Fruit fly (Drosophila melanogaster) whole organism, embryonic: Measurements from ENCODE around the gene Psf3.

ENCODE experiments used
- CG10147 ChIP-seq: fragments of 200-800 bp; sonication (Bioruptor generic); optimal IDR thresholded peaks from 2 replicates; lab custom pipeline; 2019; ENCODE audit warnings: missing biosample characterization, mild to moderate bottlenecking, missing genetic modification characterization, moderate library complexity
- CG10267 ChIP-seq: fragments of 200-800 bp; sonication (Bioruptor generic); optimal IDR thresholded peaks from 2 replicates; lab custom pipeline; 2018; ENCODE audit warnings: missing biosample characterization, mild to moderate bottlenecking, missing genetic modification characterization, moderate library complexity
- CG10321 ChIP-seq: fragments of 200-800 bp; sonication (Bioruptor generic); IDR thresholded peaks from 2 replicates; pipeline ENCODE4 v1.3.6; 2022; ENCODE audit warnings: missing biosample characterization, missing genetic modification characterization
- CG10431 ChIP-seq: fragments of 200-800 bp; sonication (Bioruptor generic); optimal IDR thresholded peaks from 3 replicates; lab custom pipeline; 2018; ENCODE audit warnings: missing biosample characterization, mild to moderate bottlenecking, missing genetic modification characterization
- CG10543 ChIP-seq: fragments of 200-800 bp; sonication (Bioruptor generic); optimal IDR thresholded peaks from 3 replicates; lab custom pipeline; 2017; ENCODE audit warnings: missing biosample characterization, mild to moderate bottlenecking, missing genetic modification characterization, moderate library complexity
- CG11695 ChIP-seq: fragments of 200-800 bp; sonication (Bioruptor generic); IDR thresholded peaks from 3 replicates; pipeline ENCODE4 v1.3.6; 2022; ENCODE audit warnings: missing biosample characterization, missing genetic modification characterization
- CG11696 ChIP-seq: fragments of 200-800 bp; sonication (Bioruptor generic); IDR thresholded peaks from 2 replicates; pipeline ENCODE4 v1.3.6; 2022; ENCODE audit warnings: missing biosample characterization, missing genetic modification characterization
- CG12744 ChIP-seq: fragments of 200-800 bp; sonication (Bioruptor generic); optimal IDR thresholded peaks from 2 replicates; lab custom pipeline; 2016; ENCODE audit warnings: missing biosample characterization, missing genetic modification characterization
- CG12769 ChIP-seq: fragments of 200-800 bp; sonication (Bioruptor generic); optimal IDR thresholded peaks from 2 replicates; lab custom pipeline; 2019; ENCODE audit warnings: missing biosample characterization, mild to moderate bottlenecking, missing genetic modification characterization, moderate library complexity
- CG16815 ChIP-seq: fragments of 200-800 bp; sonication (Bioruptor generic); optimal IDR thresholded peaks from 3 replicates; lab custom pipeline; 2017; ENCODE audit warnings: missing biosample characterization, mild to moderate bottlenecking, missing genetic modification characterization
- CG1832 ChIP-seq: fragments of 200-800 bp; sonication (Bioruptor generic); optimal IDR thresholded peaks from 2 replicates; lab custom pipeline; 2017; ENCODE audit warnings: missing biosample characterization, mild to moderate bottlenecking, missing genetic modification characterization, inconsistent platforms
- CG18599 ChIP-seq: fragments of 200-800 bp; sonication (Bioruptor generic); optimal IDR thresholded peaks from 3 replicates; lab custom pipeline; 2017; ENCODE audit warnings: missing biosample characterization, missing genetic modification characterization, mild to moderate bottlenecking, moderate library complexity, missing genetic modification reagents
- CG2202 ChIP-seq: fragments of 200-800 bp; sonication (Bioruptor generic); optimal IDR thresholded peaks from 2 replicates; lab custom pipeline; 2018; ENCODE audit warnings: missing biosample characterization, mild to moderate bottlenecking, missing genetic modification characterization
- CG32767 ChIP-seq: fragments of 200-800 bp; sonication (Bioruptor generic); IDR thresholded peaks from 2 replicates; pipeline ENCODE4 v1.3.6; 2022; ENCODE audit warnings: missing biosample characterization, missing genetic modification characterization
- CG3407 ChIP-seq: fragments of 200-800 bp; sonication (Bioruptor generic); optimal IDR thresholded peaks from 2 replicates; lab custom pipeline; 2018; ENCODE audit warnings: missing biosample characterization, mild to moderate bottlenecking, missing genetic modification characterization
- CG43689 ChIP-seq: fragments of 200-800 bp; sonication (Bioruptor generic); IDR thresholded peaks from 2 replicates; pipeline ENCODE4 v1.3.6; 2022; ENCODE audit warnings: missing biosample characterization, missing genetic modification characterization
- CG4424 ChIP-seq: fragments of 200-800 bp; sonication (Bioruptor generic); optimal IDR thresholded peaks from 3 replicates; lab custom pipeline; 2016; ENCODE audit warnings: missing biosample characterization, missing genetic modification characterization
- CG6654 ChIP-seq: fragments of 200-800 bp; sonication (Bioruptor generic); optimal IDR thresholded peaks from 2 replicates; lab custom pipeline; 2017; ENCODE audit warnings: missing biosample characterization, mild to moderate bottlenecking, missing genetic modification characterization
- CG7357 ChIP-seq: fragments of 200-800 bp; sonication (Bioruptor generic); IDR thresholded peaks from 3 replicates; pipeline ENCODE4 v1.3.6; 2022; ENCODE audit warnings: missing biosample characterization, missing genetic modification characterization
- Fer2 ChIP-seq: fragments of 200-800 bp; sonication (Bioruptor generic); optimal IDR thresholded peaks from 2 replicates; lab custom pipeline; 2018; ENCODE audit warnings: missing biosample characterization, mild to moderate bottlenecking, missing genetic modification characterization, moderate library complexity
- Hr39 ChIP-seq: fragments of >200 bp; optimal IDR thresholded peaks from 2 replicates; lab custom pipeline; 2017
- Max ChIP-seq: fragments of 200-800 bp; sonication (Bioruptor generic); optimal IDR thresholded peaks from 2 replicates; lab custom pipeline; 2016; ENCODE audit warnings: missing biosample characterization, mild to moderate bottlenecking, missing genetic modification characterization
- Med ChIP-seq: fragments of 200-800 bp; sonication (Bioruptor generic); peaks from one replicate; lab custom pipeline; 2016; ENCODE audit warnings: missing biosample characterization, missing genetic modification characterization, mild to moderate bottlenecking, inconsistent platforms, moderate library complexity
- Neu2 ChIP-seq: fragments of 200-800 bp; sonication (Bioruptor generic); optimal IDR thresholded peaks from 3 replicates; lab custom pipeline; 2016; ENCODE audit warnings: missing biosample characterization, missing genetic modification characterization, borderline replicate concordance
- Optix ChIP-seq: fragments of 200-800 bp; sonication (Bioruptor generic); IDR thresholded peaks from 3 replicates; pipeline ENCODE4 v1.3.6; 2022; ENCODE audit warnings: missing biosample characterization, missing genetic modification characterization
- Poxn ChIP-seq: fragments of 200-800 bp; sonication (Bioruptor generic); IDR thresholded peaks from 2 replicates; pipeline ENCODE4 v1.3.6; 2022; ENCODE audit warnings: missing biosample characterization, missing genetic modification characterization
- Sin3A ChIP-seq: fragments of >200 bp; optimal IDR thresholded peaks from 2 replicates; lab custom pipeline; 2018
- Sox102F ChIP-seq: fragments of 200-800 bp; sonication (Bioruptor generic); optimal IDR thresholded peaks from 2 replicates; lab custom pipeline; 2018; ENCODE audit warnings: missing biosample characterization, mild to moderate bottlenecking, missing genetic modification characterization, moderate library complexity
- YL-1 ChIP-seq: fragments of 200-800 bp; sonication (Bioruptor generic); optimal IDR thresholded peaks from 3 replicates; lab custom pipeline; 2017; ENCODE audit warnings: missing biosample characterization, mild to moderate bottlenecking, missing genetic modification characterization
- abd-A ChIP-seq: fragments of 200-800 bp; sonication (Bioruptor generic); optimal IDR thresholded peaks from 3 replicates; lab custom pipeline; 2019; ENCODE audit warnings: missing biosample characterization, mild to moderate bottlenecking, missing genetic modification characterization, moderate library complexity
- bab2 ChIP-seq: fragments of 200-800 bp; sonication (Bioruptor generic); optimal IDR thresholded peaks from 2 replicates; lab custom pipeline; 2016; ENCODE audit warnings: missing biosample characterization, missing genetic modification characterization
- ci ChIP-seq: fragments of 200-800 bp; sonication (Bioruptor generic); IDR thresholded peaks from 3 replicates; pipeline ENCODE4 v1.3.6; 2022; ENCODE audit warnings: missing biosample characterization, missing genetic modification characterization
- crol ChIP-seq: fragments of 200-800 bp; sonication (Bioruptor generic); IDR thresholded peaks from 2 replicates; pipeline ENCODE4 v1.3.6; 2022; ENCODE audit warnings: missing biosample characterization, missing genetic modification characterization
- cwo ChIP-seq: fragments of 200-800 bp; sonication (Bioruptor generic); optimal IDR thresholded peaks from 3 replicates; lab custom pipeline; 2017; ENCODE audit warnings: missing biosample characterization, missing genetic modification characterization, mild to moderate bottlenecking, moderate library complexity, missing genetic modification reagents
- fd3F ChIP-seq: fragments of 200-800 bp; sonication (Bioruptor generic); optimal IDR thresholded peaks from 2 replicates; lab custom pipeline; 2018; ENCODE audit warnings: missing biosample characterization, mild to moderate bottlenecking, missing genetic modification characterization, moderate library complexity
- ftz-f1 ChIP-seq: fragments of 200-800 bp; sonication (Bioruptor generic); optimal IDR thresholded peaks from 2 replicates; lab custom pipeline; 2016; ENCODE audit warnings: missing biosample characterization, missing genetic modification characterization
- hbn ChIP-seq: fragments of 200-800 bp; sonication (Bioruptor generic); IDR thresholded peaks from 2 replicates; pipeline ENCODE4 v1.3.6; 2022; ENCODE audit warnings: missing biosample characterization, missing genetic modification characterization; ENCODE audit not compliant: partially characterized antibody
- jigr1 ChIP-seq: fragments of 200-800 bp; sonication (Bioruptor generic); IDR thresholded peaks from 3 replicates; pipeline ENCODE4 v1.3.6; 2022; ENCODE audit warnings: missing biosample characterization, missing genetic modification characterization
- knrl ChIP-seq: fragments of 200-800 bp; sonication (Bioruptor generic); IDR thresholded peaks from 3 replicates; pipeline ENCODE4 v1.3.6; 2022; ENCODE audit warnings: missing biosample characterization, missing genetic modification characterization; ENCODE audit not compliant: partially characterized antibody
- lola ChIP-seq, 3 experiments: fragments of >200 bp in 2 of 3; fragments of 200-800 bp in 1 of 3; sonication (Bioruptor generic) in 1 of 3; optimal IDR thresholded peaks; 2 replicates each; lab custom pipeline; 2017 to 2019; ENCODE audit warnings: missing biosample characterization in 3 of 3, missing genetic modification characterization in 3 of 3, mild to moderate bottlenecking in 1 of 3, moderate library complexity in 1 of 3
- onecut ChIP-seq: fragments of 200-800 bp; sonication (Bioruptor generic); IDR thresholded peaks from 2 replicates; pipeline ENCODE4 v1.3.6; 2022; ENCODE audit warnings: missing biosample characterization, missing genetic modification characterization
- pum ChIP-seq: fragments of 200-800 bp; sonication (Bioruptor generic); optimal IDR thresholded peaks from 2 replicates; lab custom pipeline; 2016; ENCODE audit warnings: missing biosample characterization, missing genetic modification characterization
- so ChIP-seq: fragments of 200-800 bp; sonication (Bioruptor generic); IDR thresholded peaks from 3 replicates; pipeline ENCODE4 v1.3.6; 2022; ENCODE audit warnings: missing biosample characterization, missing genetic modification characterization
- sqz ChIP-seq: fragments of 200-800 bp; sonication (Bioruptor generic); optimal IDR thresholded peaks from 3 replicates; lab custom pipeline; 2018; ENCODE audit warnings: missing biosample characterization, mild to moderate bottlenecking, missing genetic modification characterization
- tap ChIP-seq: fragments of 200-800 bp; optimal IDR thresholded peaks from 3 replicates; lab custom pipeline; 2019; ENCODE audit warnings: missing biosample characterization, mild to moderate bottlenecking, missing genetic modification characterization, moderate library complexity
- usp ChIP-seq: fragments of >200 bp; optimal IDR thresholded peaks from 2 replicates; lab custom pipeline; 2017; ENCODE audit warnings: missing biosample characterization, missing genetic modification characterization

Psf3 gene

DNA sequence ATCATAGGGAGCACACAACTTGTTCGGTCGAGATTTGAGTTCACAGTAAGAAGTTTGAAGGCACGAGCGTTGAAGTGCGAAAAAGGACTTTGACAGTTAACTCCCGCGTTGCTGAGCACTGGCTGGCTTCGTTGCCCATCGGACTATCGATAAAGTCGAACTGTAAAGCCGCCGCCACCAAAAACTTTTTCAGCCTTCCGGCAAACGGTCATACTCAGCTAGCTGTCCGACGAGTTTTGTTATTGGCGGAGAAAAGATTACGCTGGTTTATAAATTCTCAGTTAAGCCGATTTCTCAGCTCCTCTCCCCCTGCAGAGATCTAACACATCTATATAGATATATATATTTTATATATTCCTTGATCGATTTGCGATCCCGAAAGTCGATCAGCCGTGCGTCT lies at the start of gene Psf3, which contains the start of gene flw (continued):
- no peak for TF ChIP-seq usp (GFP tag; lab: Kevin White, UChicago)
- peak; percentile 54 for TF ChIP-seq Sin3A
- peak; percentile 1 for TF ChIP-seq CG10147 (GFP tag; lab: Kevin White, UChicago)
- peak; percentile 24 for TF ChIP-seq tap (tag; lab: Kevin White, UChicago)
- TF ChIP-seq hbn (GFP tag; lab: Robert Waterston, UW) = peak; percentile 66
- TF ChIP-seq onecut (GFP tag; lab: Robert Waterston, UW) = no peak
- TF ChIP-seq CG1832 = no peak
- peak; percentile 14 for TF ChIP-seq CG4424
- no peak for TF ChIP-seq CG3407 (GFP tag; lab: Kevin White, UChicago)
- TF ChIP-seq CG6654 = no peak
- TF ChIP-seq pum (GFP tag; lab: Kevin White, UChicago) = no peak
- TF ChIP-seq ci (GFP tag; lab: Robert Waterston, UW) = peak; percentile 41; the same call in 1 of the 3 replicates
- TF ChIP-seq YL-1 (GFP tag; lab: Kevin White, UChicago) = peak; percentile 18
- TF ChIP-seq lola (GFP tag; optimal IDR thresholded peaks at IDR 0.05; lab: Kevin White, UChicago) = no peak
- TF ChIP-seq CG10321 (GFP tag; lab: Robert Waterston, UW) = no peak
- no peak for TF ChIP-seq Neu2 (GFP tag; lab: Kevin White, UChicago)
- TF ChIP-seq jigr1 (GFP tag; lab: Robert Waterston, UW) = no peak
- no peak for TF ChIP-seq ftz-f1 (GFP tag; lab: Kevin White, UChicago)
- TF ChIP-seq, all 482 proteins: peak for 112

DNA sequence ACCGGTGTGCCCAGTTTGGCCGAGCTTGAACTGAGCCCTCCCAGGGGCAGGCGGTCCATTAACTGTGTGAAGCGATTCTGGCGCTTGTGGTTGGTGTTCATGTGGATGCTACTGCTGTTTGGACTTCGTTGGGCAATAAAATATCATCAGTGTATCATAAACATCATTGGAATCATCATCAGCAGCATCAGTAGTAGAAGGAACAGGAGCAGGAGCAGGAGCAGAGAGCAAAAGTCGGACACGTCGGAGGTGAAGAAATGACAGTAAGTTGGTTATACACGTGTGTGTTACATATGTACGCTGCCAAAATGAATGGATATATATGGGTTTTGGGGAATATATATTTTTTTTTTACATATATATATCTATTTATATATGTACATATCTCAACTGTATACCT lies 47.1 kb upstream of the Psf3 start, which contains the start of gene CG12640:
Gene CG12640 (minus strand): TSS at position 101 of the 400 bp plus-strand sequence.
- no peak for TF ChIP-seq Fer2 (tag; lab: Kevin White, UChicago)
- TF ChIP-seq CG10267 (tag; lab: Kevin White, UChicago) = no peak

DNA sequence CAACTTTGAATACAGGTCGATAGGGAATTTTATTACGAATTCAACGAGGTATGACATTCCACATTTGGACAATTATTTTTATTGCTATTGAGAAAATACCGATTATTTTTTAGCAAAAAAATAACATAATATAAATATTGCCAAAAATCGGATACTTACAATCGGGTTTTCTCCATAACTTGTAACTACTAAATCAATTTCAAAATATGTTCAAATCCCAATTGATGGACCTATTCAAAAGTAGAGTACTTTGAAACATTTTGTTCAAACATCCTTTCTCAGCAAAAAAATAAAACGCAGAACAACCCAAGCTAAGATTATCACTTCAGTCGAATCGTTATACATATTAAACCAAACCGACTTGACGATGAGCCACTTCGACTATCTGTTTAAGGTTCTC lies 31.5 kb upstream of the Psf3 start, which contains the start of gene RabX2:
Gene RabX2 (plus strand): TSS at position 301 of the 400 bp plus-strand sequence.
- TF ChIP-seq so (GFP tag; lab: Robert Waterston, UW) = no peak
- no peak for TF ChIP-seq CG2202 (tag; lab: Kevin White, UChicago)
- no peak for TF ChIP-seq CG10431
- TF ChIP-seq CG16815 (GFP tag; lab: Kevin White, UChicago) = no peak
- TF ChIP-seq, all 482 proteins: peak for 0

DNA sequence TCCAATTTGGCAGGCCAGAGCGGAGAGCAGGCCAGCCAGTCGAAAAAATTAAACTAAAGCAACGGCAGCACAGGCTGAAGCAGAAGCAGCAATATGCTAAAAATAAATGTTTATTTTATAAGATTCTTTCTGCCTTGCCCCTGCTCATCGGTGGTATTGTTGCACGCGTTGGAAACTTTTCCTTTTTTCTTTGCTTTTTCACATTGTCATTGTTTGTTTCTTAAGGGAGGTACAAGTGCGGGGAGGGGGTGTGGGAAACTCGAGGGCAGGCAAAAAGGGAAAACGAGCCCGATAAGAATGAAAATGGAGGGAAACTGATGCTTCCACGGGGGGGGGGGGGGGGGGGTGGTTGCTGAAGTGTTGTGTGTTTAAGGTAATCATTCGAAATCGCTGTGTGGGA lies 13.3 kb upstream of the Psf3 start:
- TF ChIP-seq crol (GFP tag; lab: Robert Waterston, UW) (peak; percentile 62), bab2 (GFP tag; lab: Kevin White, UChicago) (no peak), Poxn (GFP tag; lab: Robert Waterston, UW) (no peak), CG16815 (GFP tag; lab: Kevin White, UChicago) (no peak), Max (no peak), CG12769 (tag; lab: Kevin White, UChicago) (peak; percentile 32), cwo (GFP tag; lab: Kevin White, UChicago) (peak; percentile 22), sqz (GFP tag; lab: Kevin White, UChicago) (no peak), CG11695 (GFP tag; lab: Robert Waterston, UW) (no peak), CG12744 (GFP tag; lab: Kevin White, UChicago) (no peak), CG10147 (GFP tag; lab: Kevin White, UChicago) (no peak), CG43689 (GFP tag; lab: Robert Waterston, UW) (no peak), fd3F (GFP tag; lab: Kevin White, UChicago) (no peak), CG18599 (GFP tag; lab: Kevin White, UChicago) (peak; percentile 23), Optix (GFP tag; lab: Robert Waterston, UW) (no peak), Hr39 (lab: Kevin White, UChicago) (no peak), CG32767 (0 out of 2 replicates have a peak, but pooled peaks have one; percentile 7), Sox102F (GFP tag; lab: Kevin White, UChicago) (no peak), so (GFP tag; lab: Robert Waterston, UW) (no peak), CG10543 (GFP tag; lab: Kevin White, UChicago) (peak; percentile 48), CG11696 (GFP tag; lab: Robert Waterston, UW) (no peak), Med (GFP tag; lab: Kevin White, UChicago) (peak; percentile 17), knrl (GFP tag; lab: Robert Waterston, UW) (no peak; the same call in 2 of the 3 replicates), abd-A (tag; lab: Kevin White, UChicago) (peak; percentile 67), CG7357 (GFP tag; lab: Robert Waterston, UW) (no peak)
